Worm (Caenorhabditis elegans) whole organism, L4 larva: ENCODE data around the gene F08G2.4.

ENCODE experiments used
- ceh-62 ChIP-seq: sonication (generic microtip); optimal IDR thresholded peaks from 2 replicates; lab custom pipeline; 2017; ENCODE audit warnings: missing biosample characterization, missing genetic modification characterization
- mdl-1 ChIP-seq, 2 experiments: fragments of 150-350 bp in 1 of 2; sonication (generic microtip) in 1 of 2; optimal IDR thresholded peaks; 2 replicates each; lab custom pipeline; 2014 to 2017; ENCODE audit warnings: missing biosample characterization in 2 of 2, missing genetic modification characterization in 2 of 2
- nhr-11 ChIP-seq: fragments of 150-350 bp; optimal IDR thresholded peaks from 2 replicates; lab custom pipeline; 2014; ENCODE audit warnings: missing biosample characterization, missing genetic modification characterization
- nhr-237 ChIP-seq: sonication (generic microtip); optimal IDR thresholded peaks from 2 replicates; lab custom pipeline; 2017; ENCODE audit warnings: missing biosample characterization, missing genetic modification characterization
- nhr-28 ChIP-seq: fragments of 150-350 bp; optimal IDR thresholded peaks from 2 replicates; lab custom pipeline; 2014; ENCODE audit warnings: missing biosample characterization, missing genetic modification characterization
- pqm-1 ChIP-seq: sonication (generic microtip); optimal IDR thresholded peaks from 2 replicates; lab custom pipeline; 2017; ENCODE audit warnings: missing biosample characterization, missing genetic modification characterization
- skn-1 ChIP-seq: fragments of 150-350 bp; optimal IDR thresholded peaks from 2 replicates; lab custom pipeline; 2014; ENCODE audit warnings: missing biosample characterization, missing genetic modification characterization
- snpc-4 ChIP-seq: fragments of 150-350 bp; optimal IDR thresholded peaks from 2 replicates; lab custom pipeline; 2014; ENCODE audit warnings: missing biosample characterization, missing genetic modification characterization
- unc-62 ChIP-seq, 3 experiments: fragments of 150-350 bp in 1 of 3; sonication (generic microtip); optimal IDR thresholded peaks in 2 of 3; peaks in 1 of 3; 1 replicate in 1 of 3; 2 replicates in 2 of 3; lab custom pipeline; 2014 to 2017; ENCODE audit warnings: missing biosample characterization in 3 of 3, missing genetic modification characterization in 3 of 3, missing genetic modification reagents in 3 of 3, missing genotype in 1 of 3
- zag-1 ChIP-seq: fragments of 150-350 bp; optimal IDR thresholded peaks from 2 replicates; lab custom pipeline; 2014; ENCODE audit warnings: missing biosample characterization, missing genetic modification characterization

DNA sequence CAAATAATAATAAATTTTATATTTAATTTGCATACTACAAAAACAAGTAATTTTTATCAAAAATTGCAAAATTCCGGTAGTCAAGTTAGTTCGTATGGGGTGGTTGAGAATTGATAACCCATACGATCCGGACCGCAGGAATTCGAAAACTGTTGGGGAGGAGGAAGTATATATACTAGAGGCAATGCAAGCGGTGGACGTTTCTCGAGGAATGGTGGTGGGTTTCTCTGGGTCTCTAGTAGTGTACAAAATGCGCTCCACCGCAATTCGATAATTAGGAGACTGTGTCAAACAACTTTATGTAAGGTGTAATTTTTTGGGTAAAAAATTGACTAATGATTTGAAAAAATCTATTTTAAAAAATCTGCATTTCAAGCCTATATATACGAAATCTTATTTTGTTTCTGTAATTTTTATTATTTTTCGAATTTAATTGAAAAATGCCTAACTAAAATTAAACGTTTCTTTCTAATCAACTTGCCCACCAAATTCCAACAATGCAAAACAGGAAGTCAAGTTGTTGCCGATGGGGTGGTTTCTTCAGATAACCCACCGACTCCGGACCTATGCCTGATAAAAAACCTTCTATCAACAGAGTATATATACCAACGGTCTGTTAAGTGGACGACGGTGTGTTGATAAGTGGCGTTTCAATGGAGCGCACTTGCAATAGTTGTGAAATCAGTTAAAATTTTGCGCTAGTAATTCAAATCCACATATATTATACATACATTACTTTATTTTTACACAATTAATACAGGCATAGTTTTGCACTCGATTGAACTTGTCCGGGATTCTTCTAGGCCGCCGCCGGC lies 4.2 kb downstream of the F08G2.4 start:
- TF ChIP-seq ceh-62 (tag; lab: Kevin White, UChicago), result no peak
- TF ChIP-seq pqm-1 (tag; lab: Kevin White, UChicago), result peak; percentile 35
- peak; percentile 50 for TF ChIP-seq nhr-28
- peak; percentile 87 for TF ChIP-seq nhr-11 (tag; lab: Kevin White, UChicago)
- peak; percentile 10 to 11 for TF ChIP-seq mdl-1 (tag; optimal IDR thresholded peaks at IDR 0.05; lab: Kevin White, UChicago)
- TF ChIP-seq nhr-237 (tag; lab: Kevin White, UChicago), result no peak
- TF ChIP-seq skn-1 (tag; lab: Kevin White, UChicago), result no peak
- peak; percentile 99 for TF ChIP-seq snpc-4 (tag; lab: Kevin White, UChicago)
- no peak for TF ChIP-seq zag-1 (tag; lab: Kevin White, UChicago)
- TF ChIP-seq unc-62 (GFP tag; optimal IDR thresholded peaks at IDR 0.05 in 1 of 2; lab: Kevin White, UChicago), result peak in 1 of 2 experiments; percentile 98
- TF ChIP-seq unc-62 (tag; optimal IDR thresholded peaks at IDR 0.05; lab: Kevin White, UChicago), result no peak
